Worm (Caenorhabditis elegans): ENCODE data around the gene F41H10.12.

F41H10.12 gene

DNA sequence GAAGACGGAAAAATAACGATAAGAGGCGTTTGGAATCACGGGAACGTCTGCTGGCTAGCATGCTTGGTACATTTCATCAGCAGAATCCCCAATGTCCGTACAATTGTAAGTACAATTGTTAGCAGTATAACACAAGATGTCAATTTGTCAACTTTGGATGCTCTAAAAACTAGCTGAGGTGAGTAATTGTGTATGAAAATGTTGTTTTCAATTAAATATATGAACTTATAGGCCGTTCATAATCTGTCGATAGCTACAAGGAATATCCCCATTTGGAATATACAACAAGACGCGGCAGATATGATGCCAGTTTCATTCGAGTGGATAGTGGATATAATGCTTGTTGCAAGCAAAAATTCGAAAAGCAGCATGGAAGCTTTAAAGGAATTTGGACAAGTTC, at the start of gene F41H10.12:
Gene F41H10.12 (plus strand): TSS at position 301 of the 400 bp plus-strand sequence.
- TF ChIP-seq ztf-22 (GFP tag; optimal IDR thresholded peaks at IDR 0.05) (no peak), ets-4 (GFP tag; optimal IDR thresholded peaks at IDR 0.05) (no peak), sptf-2 (GFP tag; optimal IDR thresholded peaks at IDR 0.05) (no peak)

DNA sequence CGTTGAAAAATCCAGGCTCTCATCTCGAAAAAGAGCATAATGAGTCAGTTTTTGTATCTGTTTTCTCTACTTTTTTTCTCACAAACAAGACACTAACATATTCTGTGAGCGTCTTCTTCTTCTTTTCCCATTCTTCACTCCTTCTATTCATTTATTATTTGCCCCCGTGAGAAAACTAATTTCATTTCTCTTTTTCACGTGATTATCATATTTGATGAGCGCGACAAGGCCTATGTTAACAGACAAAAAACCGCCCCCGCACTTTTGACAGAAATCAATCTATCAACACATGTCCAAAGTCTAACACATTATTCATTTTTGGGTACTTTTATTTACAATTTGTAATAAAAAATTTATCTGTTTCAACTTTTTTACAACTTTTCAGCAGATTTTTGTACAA, 47.5 kb upstream of the F41H10.12 start:
- no peak for TF ChIP-seq Y53G8AR.9 (GFP tag; conservative IDR thresholded peaks at IDR 0.05)
- no peak for TF ChIP-seq akir-1 (GFP tag; optimal IDR thresholded peaks at IDR 0.05)
- TF ChIP-seq pbrm-1 (GFP tag; IDR thresholded peaks at IDR 0.05): no peak
- TF ChIP-seq lin-40 (tag; optimal IDR thresholded peaks at IDR 0.05): no peak
- TF ChIP-seq ztf-28 (GFP tag; IDR thresholded peaks at IDR 0.05): no peak
- no peak for TF ChIP-seq F33H1.4 (GFP tag; IDR thresholded peaks at IDR 0.05)
- TF ChIP-seq K12H6.12 (tag; optimal IDR thresholded peaks at IDR 0.05): no peak
- no peak for TF ChIP-seq nhr-120 (GFP tag; IDR thresholded peaks at IDR 0.05)
- no peak for TF ChIP-seq bed-1 (GFP tag; IDR thresholded peaks at IDR 0.05)
- TF ChIP-seq F52B5.7 (tag; optimal IDR thresholded peaks at IDR 0.05): no peak

DNA sequence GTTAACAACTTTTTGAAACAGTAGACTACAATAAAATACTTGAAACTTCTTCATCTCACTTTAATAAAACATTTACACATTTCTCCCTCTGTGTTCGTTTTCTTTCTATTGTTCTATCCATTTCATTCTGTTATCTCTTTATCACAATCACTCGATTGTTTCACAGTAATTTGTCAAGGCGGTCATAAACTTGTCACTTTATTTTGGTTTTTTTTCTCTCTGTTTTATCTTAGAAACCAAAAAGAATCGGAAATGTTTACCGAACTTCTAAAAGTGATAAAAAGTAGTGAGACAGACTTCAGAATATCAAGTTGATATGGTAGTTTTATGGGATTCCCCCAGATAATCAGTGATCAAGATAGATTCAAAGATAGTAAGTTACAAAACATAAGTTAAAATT, 45.9 kb upstream of the F41H10.12 start, which contains the start of gene Y4C6B.2:
Gene Y4C6B.2 (plus strand): TSS at position 320 of the 400 bp plus-strand sequence.
- TF ChIP-seq ccch-3 (GFP tag; optimal IDR thresholded peaks at IDR 0.05) (no peak), unc-130 (GFP tag; optimal IDR thresholded peaks at IDR 0.05) (no peak), sptf-2 (GFP tag; optimal IDR thresholded peaks at IDR 0.05) (no peak), ceh-27 (GFP tag; optimal IDR thresholded peaks at IDR 0.05) (no peak), F52B5.7 (tag; optimal IDR thresholded peaks at IDR 0.05) (no peak), Y67H2A.10 (GFP tag; conservative IDR thresholded peaks at IDR 0.05) (no peak), B0336.3 (GFP tag; IDR thresholded peaks at IDR 0.05) (no peak), efl-1 (GFP tag; optimal IDR thresholded peaks at IDR 0.05) (no peak), unc-62 (GFP tag; optimal IDR thresholded peaks at IDR 0.05) (no peak), egl-18 (GFP tag; IDR thresholded peaks at IDR 0.05) (no peak)

DNA sequence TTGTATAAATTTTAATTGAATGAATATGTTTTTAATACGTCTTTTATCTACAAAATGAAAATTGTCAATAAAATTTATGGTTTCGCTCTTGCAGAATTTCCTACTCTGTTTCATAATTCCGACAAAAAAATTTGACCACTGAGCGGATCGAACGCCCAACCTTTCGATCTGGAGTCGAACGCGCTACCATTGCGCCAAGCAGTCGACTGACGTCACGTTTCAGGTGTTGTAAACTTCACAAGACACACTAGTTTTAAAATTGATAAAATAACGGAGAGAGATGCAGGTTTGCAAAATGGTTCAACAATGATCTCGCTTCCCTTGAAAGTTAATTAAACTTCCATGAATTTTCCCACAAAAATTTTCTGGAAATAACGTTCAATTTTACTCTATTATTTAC, 41.0 kb upstream of the F41H10.12 start:
- peak; percentile 46; the same call in 1 of the 2 replicates for TF ChIP-seq attf-6 (GFP tag; IDR thresholded peaks at IDR 0.05)
- peak; percentile 0 for TF ChIP-seq atf-7 (tag; optimal IDR thresholded peaks at IDR 0.05)
- TF ChIP-seq snpc-4 (GFP tag; optimal IDR thresholded peaks at IDR 0.05): peak; percentile 83
- peak; percentile 71 to 93 (median 90) for TF ChIP-seq snpc-4 (tag; optimal IDR thresholded peaks at IDR 0.05)
- peak; percentile 87 for TF ChIP-seq snpc-1.1 (tag; optimal IDR thresholded peaks at IDR 0.05; ENCODE audit: insufficient read depth)
- no peak for TF ChIP-seq lin-35 (GFP tag; optimal IDR thresholded peaks at IDR 0.05)
- TF ChIP-seq F52B5.7 (tag; optimal IDR thresholded peaks at IDR 0.05): no peak
- peak; percentile 30 for TF ChIP-seq ztf-18 (tag; optimal IDR thresholded peaks at IDR 0.05)
- no peak for TF ChIP-seq madf-8 (GFP tag; conservative IDR thresholded peaks at IDR 0.05)
- TF ChIP-seq let-526 (GFP tag; IDR thresholded peaks at IDR 0.05): no peak
- TF ChIP-seq bed-2 (GFP tag; IDR thresholded peaks at IDR 0.05): no peak
- TF ChIP-seq zfh-2 (GFP tag; conservative IDR thresholded peaks at IDR 0.05): no peak
- TF ChIP-seq die-1 (tag; optimal IDR thresholded peaks at IDR 0.05): peak; percentile 47
- peak; percentile 55 for TF ChIP-seq rpc-1 (optimal IDR thresholded peaks at IDR 0.05)
- peak; percentile 79 for TF ChIP-seq rpc-1 (tag; optimal IDR thresholded peaks at IDR 0.05)
- peak; percentile 45 for TF ChIP-seq F23B12.7 (tag; optimal IDR thresholded peaks at IDR 0.05; ENCODE audit: insufficient read depth)
- no peak for TF ChIP-seq dpl-1 (GFP tag; optimal IDR thresholded peaks at IDR 0.05)
- peak; percentile 42 for TF ChIP-seq him-1 (tag; optimal IDR thresholded peaks at IDR 0.05)
- no peak for TF ChIP-seq ccch-3 (GFP tag; optimal IDR thresholded peaks at IDR 0.05)
- no peak for TF ChIP-seq K11D2.4 (GFP tag; IDR thresholded peaks at IDR 0.05)
- no peak for TF ChIP-seq gei-17 (GFP tag; optimal IDR thresholded peaks at IDR 0.05)
- peak; percentile 41 for TF ChIP-seq lin-54 (GFP tag; optimal IDR thresholded peaks at IDR 0.05)
- peak; percentile 87 for TF ChIP-seq tbp1 (GFP tag; optimal IDR thresholded peaks at IDR 0.05)
- no peak for TF ChIP-seq attf-5 (GFP tag; optimal IDR thresholded peaks at IDR 0.05)
- no peak for TF ChIP-seq egl-18 (GFP tag; IDR thresholded peaks at IDR 0.05)
- TF ChIP-seq repo-1 (tag; optimal IDR thresholded peaks at IDR 0.05): no peak
- peak; percentile 68 for TF ChIP-seq B0261.1 (tag; optimal IDR thresholded peaks at IDR 0.05)

Measured in whole organism, young adult.